Worm (Caenorhabditis elegans) whole organism, L1 larva: ENCODE data around the gene plep-1.

Experiments used
- elt-2 ChIP-seq: sonication (generic microtip); optimal IDR thresholded peaks from 2 replicates; lab custom pipeline; 2016; ENCODE audit warnings: missing genetic modification characterization, mild to moderate bottlenecking, inconsistent platforms, missing compliant biosample characterization, missing genetic modification reagents
- fos-1 ChIP-seq: fragments of 150-350 bp; optimal IDR thresholded peaks from 2 replicates; lab custom pipeline; 2014; ENCODE audit warnings: missing biosample characterization, missing genetic modification characterization
- pax-3 ChIP-seq: fragments of 200-800 bp; sonication (Bioruptor generic); optimal IDR thresholded peaks from 2 replicates; lab custom pipeline; 2018; ENCODE audit warnings: mild to moderate bottlenecking, missing genetic modification characterization, moderate library complexity, missing compliant biosample characterization
- snpc-4 ChIP-seq: fragments of 150-350 bp; optimal IDR thresholded peaks from 2 replicates; lab custom pipeline; 2014; ENCODE audit warnings: missing biosample characterization, missing genetic modification characterization

DNA sequence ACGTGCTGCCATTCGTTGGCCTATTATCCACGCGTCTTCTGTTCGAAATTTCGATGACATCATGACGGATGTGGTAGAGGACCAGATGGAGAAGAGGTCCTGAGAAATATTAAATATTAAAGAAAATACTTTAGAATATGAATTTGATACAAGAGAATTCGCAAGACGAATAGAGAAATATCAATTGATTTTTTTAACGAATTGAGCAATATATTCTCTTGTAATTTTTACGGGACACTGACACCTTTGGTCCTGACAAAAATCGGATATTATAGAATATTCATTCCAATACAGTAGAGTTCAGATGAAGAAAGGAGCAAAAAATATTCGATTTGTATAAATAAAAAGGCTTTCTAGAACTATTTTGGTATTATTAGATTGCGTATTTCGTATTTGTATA is 23.9 kb downstream of the plep-1 start, which contains the start of gene C01F1.6:
- TF ChIP-seq fos-1 (tag; lab: Kevin White, UChicago) (no peak), snpc-4 (no peak), pax-3 (tag; lab: Kevin White, UChicago) (no peak), elt-2 (no peak)
